Worm (Caenorhabditis elegans) whole organism, midembryonic: ENCODE data around the gene C46C2.3.

Source experiments
- T22C8.4 ChIP-seq: fragments of 200-800 bp; sonication (Bioruptor generic); IDR thresholded peaks from 2 replicates; pipeline ENCODE4 v1.3.6; 2022; ENCODE audit warnings: missing genetic modification characterization, missing compliant biosample characterization
- cog-1 ChIP-seq: sonication (generic microtip); optimal IDR thresholded peaks from 2 replicates; lab custom pipeline; 2016; ENCODE audit warnings: missing genetic modification characterization, missing compliant biosample characterization
- flt-1 ChIP-seq: fragments of 200-800 bp; sonication (Bioruptor generic); IDR thresholded peaks from 2 replicates; pipeline ENCODE4 v1.3.6; 2022; ENCODE audit warnings: missing genetic modification characterization, missing compliant biosample characterization
- klf-2 ChIP-seq: fragments of 200-800 bp; sonication (Bioruptor generic); conservative IDR thresholded peaks from 2 replicates; pipeline ENCODE4 v1.3.6; 2022; ENCODE audit warnings: missing genetic modification reagents, missing genetic modification characterization, missing compliant biosample characterization
- med-1 ChIP-seq: sonication (generic microtip); optimal IDR thresholded peaks from 2 replicates; lab custom pipeline; 2017; ENCODE audit warnings: missing genetic modification characterization, mild to moderate bottlenecking, missing compliant biosample characterization, antibody characterized with exemption, missing genetic modification reagents; ENCODE audit not compliant: insufficient read depth
- ref-1 ChIP-seq: fragments of 200-800 bp; sonication (Bioruptor generic); conservative IDR thresholded peaks from 2 replicates; pipeline ENCODE4 v1.3.6; 2022; ENCODE audit warnings: missing genetic modification reagents, missing genetic modification characterization, missing compliant biosample characterization
- tab-1 ChIP-seq: fragments of 200-800 bp; sonication (Bioruptor generic); IDR thresholded peaks from 2 replicates; pipeline ENCODE4 v1.3.6; 2022; ENCODE audit warnings: missing genetic modification characterization, missing compliant biosample characterization
- ztf-23 ChIP-seq: fragments of 200-800 bp; sonication (Bioruptor generic); IDR thresholded peaks from 2 replicates; pipeline ENCODE4 v1.3.6; 2022; ENCODE audit warnings: missing genetic modification reagents, missing genetic modification characterization, missing compliant biosample characterization
- ztf-29 ChIP-seq: fragments of 200-800 bp; sonication (Bioruptor generic); IDR thresholded peaks from 2 replicates; pipeline ENCODE4 v1.3.6; 2022; ENCODE audit warnings: missing genetic modification reagents, missing genetic modification characterization, missing compliant biosample characterization

The C46C2.3 gene

DNA sequence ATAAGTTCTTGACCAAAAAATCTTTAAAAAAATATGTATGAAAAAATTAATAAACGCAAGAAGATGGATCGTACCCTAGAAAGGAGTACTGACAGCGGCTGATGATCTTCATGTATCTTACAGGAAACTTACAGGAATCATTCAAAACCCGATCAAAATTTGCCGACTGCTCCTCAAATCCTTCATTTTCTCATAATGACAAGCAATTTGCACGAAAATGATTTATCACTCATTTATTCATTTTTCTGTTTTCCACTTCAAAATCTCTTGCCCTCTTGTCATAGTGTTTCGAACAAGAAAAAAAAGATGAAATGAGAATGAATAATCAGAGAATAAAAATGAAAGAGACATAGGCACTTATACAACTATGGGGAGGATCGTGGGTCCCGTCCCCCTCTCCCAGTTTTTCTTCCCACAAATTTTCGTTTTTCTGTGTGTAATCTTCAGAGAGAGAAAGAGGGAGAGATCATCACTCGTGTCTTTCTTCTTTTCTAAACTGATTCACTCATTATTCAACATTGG, 49.1 kb downstream of the C46C2.3 start, which contains the start of gene nmy-3:
Gene nmy-3 (plus strand): TSS at position 472 of the 522 bp plus-strand sequence.
- no peak for TF ChIP-seq flt-1 (GFP tag; lab: Robert Waterston, UW)
- TF ChIP-seq cog-1 (tag; lab: Kevin White, UChicago), result no peak
- no peak for TF ChIP-seq tab-1 (GFP tag; lab: Robert Waterston, UW)
- no peak for TF ChIP-seq ztf-29 (GFP tag; lab: Robert Waterston, UW)
- no peak for TF ChIP-seq T22C8.4
- no peak for TF ChIP-seq med-1 (GFP tag; lab: Kevin White, UChicago)
- no peak for TF ChIP-seq klf-2 (GFP tag; lab: Robert Waterston, UW)
- TF ChIP-seq ref-1 (GFP tag; lab: Robert Waterston, UW), result no peak
- TF ChIP-seq ztf-23 (GFP tag; lab: Robert Waterston, UW), result no peak
